Fruit fly (Drosophila melanogaster) whole organism, adult: Measurements from ENCODE around the gene Spn.
A peak's percentile ranks its signal among the peaks of the same experiment; 100 is the strongest.

ENCODE experiments used
- CG11617 ChIP-seq: fragments of 200-800 bp; sonication (Bioruptor generic); optimal IDR thresholded peaks from 2 replicates; lab custom pipeline; 2017; ENCODE audit warnings: mild to moderate bottlenecking, missing biosample characterization, missing genetic modification reagents, missing genetic modification characterization
- CG12768 ChIP-seq: fragments of 200-800 bp; sonication (Bioruptor generic); optimal IDR thresholded peaks from 2 replicates; lab custom pipeline; 2017; ENCODE audit warnings: missing biosample characterization, missing genetic modification characterization, mild to moderate bottlenecking, moderate library complexity, missing genetic modification reagents
- CG14711 ChIP-seq: fragments of 200-800 bp; sonication (Bioruptor generic); optimal IDR thresholded peaks from 2 replicates; lab custom pipeline; 2018; ENCODE audit warnings: missing biosample characterization, mild to moderate bottlenecking, missing genetic modification characterization, moderate library complexity
- CG1620 ChIP-seq: fragments of 200-800 bp; sonication (Bioruptor generic); optimal IDR thresholded peaks from 2 replicates; lab custom pipeline; 2016; ENCODE audit warnings: missing biosample characterization, missing genetic modification characterization
- CG33017 ChIP-seq: fragments of 200-800 bp; sonication (Bioruptor generic); optimal IDR thresholded peaks from 2 replicates; lab custom pipeline; 2018; ENCODE audit warnings: missing biosample characterization, mild to moderate bottlenecking, missing genetic modification characterization, moderate library complexity
- CG5204 ChIP-seq: fragments of 200-800 bp; sonication (Bioruptor generic); optimal IDR thresholded peaks from 2 replicates; lab custom pipeline; 2016; ENCODE audit warnings: missing biosample characterization, missing genetic modification characterization
- CG7045 ChIP-seq: fragments of 200-800 bp; sonication (Bioruptor generic); optimal IDR thresholded peaks from 2 replicates; lab custom pipeline; 2017; ENCODE audit warnings: missing biosample characterization, mild to moderate bottlenecking, missing genetic modification characterization
- CG7101 ChIP-seq: fragments of 200-800 bp; sonication (Bioruptor generic); optimal IDR thresholded peaks from 2 replicates; lab custom pipeline; 2018; ENCODE audit warnings: missing biosample characterization, mild to moderate bottlenecking, missing genetic modification characterization, moderate library complexity
- Clk ChIP-seq: fragments of 200-800 bp; sonication (Bioruptor generic); optimal IDR thresholded peaks from 2 replicates; lab custom pipeline; 2017; ENCODE audit warnings: missing biosample characterization, missing genetic modification characterization
- Crg-1 ChIP-seq: fragments of 200-800 bp; sonication (Bioruptor generic); optimal IDR thresholded peaks from 2 replicates; lab custom pipeline; 2016; ENCODE audit warnings: missing biosample characterization, missing genetic modification characterization
- Hr96 ChIP-seq: fragments of 200-800 bp; sonication (Bioruptor generic); optimal IDR thresholded peaks from 2 replicates; lab custom pipeline; 2016; ENCODE audit warnings: missing biosample characterization, missing genetic modification characterization
- Mnt ChIP-seq: fragments of 200-800 bp; sonication (Bioruptor generic); optimal IDR thresholded peaks from 2 replicates; lab custom pipeline; 2016; ENCODE audit warnings: missing biosample characterization, mild to moderate bottlenecking, missing genetic modification characterization
- bab1 ChIP-seq: fragments of 200-800 bp; sonication (Bioruptor generic); optimal IDR thresholded peaks from 3 replicates; lab custom pipeline; 2019; ENCODE audit warnings: missing biosample characterization, mild to moderate bottlenecking, missing genetic modification characterization, moderate library complexity
- cic ChIP-seq: fragments of 200-800 bp; sonication (Bioruptor generic); optimal IDR thresholded peaks from 2 replicates; lab custom pipeline; 2017; ENCODE audit warnings: missing biosample characterization, mild to moderate bottlenecking, missing genetic modification characterization, moderate library complexity
- cnc ChIP-seq, 2 experiments: fragments of >200 bp; optimal IDR thresholded peaks; 2 replicates each; lab custom pipeline; 2017
- kay ChIP-seq: fragments of 200-800 bp; sonication (Bioruptor generic); peaks from one replicate; lab custom pipeline; 2016; ENCODE audit warnings: missing biosample characterization, missing genetic modification characterization, borderline replicate concordance
- ovo ChIP-seq: fragments of 200-800 bp; sonication (Bioruptor generic); optimal IDR thresholded peaks from 2 replicates; lab custom pipeline; 2016; ENCODE audit warnings: missing biosample characterization, missing genetic modification characterization
- pad ChIP-seq: fragments of 200-800 bp; sonication (Bioruptor generic); optimal IDR thresholded peaks from 3 replicates; lab custom pipeline; 2017; ENCODE audit warnings: missing biosample characterization, missing genetic modification characterization, mild to moderate bottlenecking, moderate library complexity, missing genetic modification reagents
- tj ChIP-seq: fragments of 200-800 bp; sonication (Bioruptor generic); optimal IDR thresholded peaks from 3 replicates; lab custom pipeline; 2017; ENCODE audit warnings: missing biosample characterization, mild to moderate bottlenecking, missing genetic modification characterization, moderate library complexity
- toe ChIP-seq: fragments of 200-800 bp; sonication (Bioruptor generic); optimal IDR thresholded peaks from 2 replicates; lab custom pipeline; 2016; ENCODE audit warnings: missing biosample characterization, missing genetic modification characterization

Gene Spn

DNA sequence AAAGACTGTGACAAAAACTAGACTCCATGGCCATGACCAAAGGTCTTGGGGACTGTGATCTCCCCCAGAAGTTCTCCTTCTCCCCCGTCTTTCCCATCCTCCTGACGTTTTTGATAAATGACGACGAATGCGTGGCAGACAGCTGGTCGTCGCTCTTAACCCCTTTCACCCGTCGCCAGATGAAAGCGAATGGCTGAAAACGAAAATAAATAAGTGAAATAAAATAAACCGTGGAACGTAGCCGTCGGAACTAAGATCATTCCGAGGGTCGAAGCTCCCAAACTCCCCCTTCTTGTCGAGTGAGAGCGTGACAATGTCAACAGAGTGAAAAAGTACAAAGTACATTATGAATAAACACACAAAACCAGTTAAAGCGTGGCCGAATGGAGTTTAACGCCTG lies 8.2 kb downstream of the Spn start:
- TF ChIP-seq cnc (optimal IDR thresholded peaks at IDR 0.05; lab: Kevin White, UChicago) (no peak), toe (GFP tag; lab: Kevin White, UChicago) (no peak), CG1620 (GFP tag; lab: Kevin White, UChicago) (no peak), Mnt (GFP tag; lab: Kevin White, UChicago) (no peak), CG5204 (GFP tag; lab: Kevin White, UChicago) (no peak), CG33017 (tag; lab: Kevin White, UChicago) (no peak), ovo (GFP tag; lab: Kevin White, UChicago) (no peak), bab1 (GFP tag; lab: Kevin White, UChicago) (no peak), Hr96 (GFP tag; lab: Kevin White, UChicago) (no peak), CG7045 (GFP tag; lab: Kevin White, UChicago) (no peak), pad (GFP tag; lab: Kevin White, UChicago) (no peak), CG7101 (tag; lab: Kevin White, UChicago) (no peak), CG14711 (tag; lab: Kevin White, UChicago) (no peak), Crg-1 (GFP tag; lab: Kevin White, UChicago) (no peak), kay (GFP tag; lab: Kevin White, UChicago) (no peak), tj (no peak)

dm6 chr3L:2545077-2545453 lies 9.0 kb downstream of the Spn start:
- TF ChIP-seq CG5204 (GFP tag; lab: Kevin White, UChicago): no peak

DNA sequence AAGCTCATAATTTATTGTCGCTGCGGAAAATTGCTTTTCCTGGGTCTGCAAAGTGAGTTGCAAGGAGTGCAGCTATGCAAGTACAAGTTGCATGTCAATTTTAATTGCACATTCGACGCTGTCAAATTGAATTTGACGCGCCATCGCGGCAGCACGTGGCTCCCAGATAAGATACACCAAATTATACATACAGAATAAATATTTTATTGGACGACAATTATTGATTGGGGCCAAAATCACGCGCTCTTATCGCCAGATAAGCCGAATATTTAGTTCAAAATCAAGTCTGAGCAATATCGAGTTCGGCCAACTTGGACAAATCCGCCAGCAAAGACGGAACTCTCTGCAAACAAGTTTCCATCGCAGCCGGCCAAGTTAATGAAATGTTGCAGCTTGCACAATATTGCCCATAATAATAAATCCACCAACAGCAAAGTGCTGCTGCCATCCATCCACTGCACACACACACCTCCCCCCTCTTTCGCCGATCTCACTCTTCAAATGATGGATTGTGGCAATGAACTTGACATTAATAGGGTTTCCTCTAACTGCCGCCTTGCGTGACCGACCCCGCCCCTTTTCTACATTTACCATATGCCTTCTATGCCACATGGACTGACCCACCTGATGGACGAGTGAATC lies 9.5 kb downstream of the Spn start:
- TF ChIP-seq Mnt (GFP tag; lab: Kevin White, UChicago): no peak
- TF ChIP-seq ovo (GFP tag; lab: Kevin White, UChicago): no peak
- TF ChIP-seq CG7101 (tag; lab: Kevin White, UChicago): no peak
- no peak for TF ChIP-seq CG14711 (tag; lab: Kevin White, UChicago)
- no peak for TF ChIP-seq CG7045 (GFP tag; lab: Kevin White, UChicago)
- no peak for TF ChIP-seq CG33017 (tag; lab: Kevin White, UChicago)
- no peak for TF ChIP-seq CG12768
- no peak for TF ChIP-seq toe (GFP tag; lab: Kevin White, UChicago)
- TF ChIP-seq CG5204 (GFP tag; lab: Kevin White, UChicago): no peak
- TF ChIP-seq Clk (GFP tag; lab: Kevin White, UChicago): no peak
- no peak for TF ChIP-seq kay (GFP tag; lab: Kevin White, UChicago)
- no peak for TF ChIP-seq bab1 (GFP tag; lab: Kevin White, UChicago)
- no peak for TF ChIP-seq Hr96 (GFP tag; lab: Kevin White, UChicago)
- no peak for TF ChIP-seq CG11617 (GFP tag; lab: Kevin White, UChicago)
- TF ChIP-seq CG1620 (GFP tag; lab: Kevin White, UChicago): no peak
- TF ChIP-seq tj: no peak

DNA sequence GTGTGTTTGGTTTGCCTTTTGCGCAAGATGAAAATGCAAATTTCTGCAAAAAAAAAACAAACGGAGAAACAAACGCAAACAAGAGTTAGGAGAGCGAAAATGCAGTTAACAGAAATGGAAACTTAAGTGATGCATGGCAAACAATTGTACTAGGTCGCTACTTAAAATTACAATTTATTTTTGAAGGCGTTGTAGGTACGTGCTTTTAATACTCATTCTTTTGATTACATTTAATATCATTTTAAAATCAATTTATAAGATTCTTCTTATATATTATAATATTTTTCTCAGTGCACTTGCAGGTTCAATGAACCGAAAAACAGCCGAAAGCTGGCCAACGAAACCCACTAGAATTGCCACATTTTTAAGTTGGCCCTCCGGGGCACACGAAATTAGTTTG lies 12.7 kb downstream of the Spn start:
- TF ChIP-seq CG14711 (tag; lab: Kevin White, UChicago): no peak
- TF ChIP-seq tj: no peak
- TF ChIP-seq CG7101 (tag; lab: Kevin White, UChicago): no peak
- TF ChIP-seq toe (GFP tag; lab: Kevin White, UChicago): no peak
- no peak for TF ChIP-seq CG5204 (GFP tag; lab: Kevin White, UChicago)
- no peak for TF ChIP-seq CG11617 (GFP tag; lab: Kevin White, UChicago)
- TF ChIP-seq pad (GFP tag; lab: Kevin White, UChicago): no peak
- no peak for TF ChIP-seq cnc (optimal IDR thresholded peaks at IDR 0.05; lab: Kevin White, UChicago)
- TF ChIP-seq CG33017 (tag; lab: Kevin White, UChicago): no peak
- TF ChIP-seq ovo (GFP tag; lab: Kevin White, UChicago): no peak
- no peak for TF ChIP-seq CG7045 (GFP tag; lab: Kevin White, UChicago)
- no peak for TF ChIP-seq CG1620 (GFP tag; lab: Kevin White, UChicago)
- no peak for TF ChIP-seq Clk (GFP tag; lab: Kevin White, UChicago)
- no peak for TF ChIP-seq Mnt (GFP tag; lab: Kevin White, UChicago)
- no peak for TF ChIP-seq cic (GFP tag; lab: Kevin White, UChicago)
- TF ChIP-seq CG12768: no peak
- no peak for TF ChIP-seq bab1 (GFP tag; lab: Kevin White, UChicago)
- TF ChIP-seq kay (GFP tag; lab: Kevin White, UChicago): no peak

DNA sequence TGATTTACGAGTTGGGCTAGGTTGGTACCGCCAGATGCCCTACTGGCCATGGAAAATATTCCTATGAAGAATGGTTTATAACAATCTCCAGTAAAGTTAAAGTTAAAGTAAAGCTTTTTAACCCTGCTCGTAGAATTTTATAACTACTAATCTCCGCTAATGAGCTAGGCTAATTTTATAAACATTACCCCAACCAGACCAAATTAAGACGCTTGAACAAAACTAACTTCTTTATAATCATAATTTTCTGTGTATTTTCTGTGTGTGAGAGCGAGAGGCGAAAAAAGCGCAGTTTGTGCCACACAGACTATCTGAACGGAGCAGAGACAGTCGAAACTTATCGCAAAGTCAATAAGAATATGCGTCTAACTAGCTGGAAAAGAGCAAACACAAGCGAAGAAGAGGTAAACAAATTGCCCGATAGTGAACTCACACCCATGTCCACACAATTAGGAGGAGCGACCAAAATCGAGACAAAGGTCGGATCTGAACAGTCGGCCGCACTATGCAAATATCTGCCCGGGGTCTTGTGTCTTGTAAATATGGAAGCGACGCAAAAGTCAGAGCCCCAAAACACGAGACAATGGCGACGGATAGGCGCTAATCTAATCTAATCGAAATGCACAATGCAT lies 17.0 kb downstream of the Spn start:
- TF ChIP-seq pad (GFP tag; lab: Kevin White, UChicago) (peak; percentile 48), CG14711 (tag; lab: Kevin White, UChicago) (peak; percentile 42), toe (GFP tag; lab: Kevin White, UChicago) (peak; percentile 43), bab1 (GFP tag; lab: Kevin White, UChicago) (no peak), Hr96 (GFP tag; lab: Kevin White, UChicago) (peak; percentile 50), CG33017 (tag; lab: Kevin White, UChicago) (peak; percentile 75), kay (GFP tag; lab: Kevin White, UChicago) (peak; percentile 67), cnc (optimal IDR thresholded peaks at IDR 0.05; lab: Kevin White, UChicago) (no peak), CG11617 (GFP tag; lab: Kevin White, UChicago) (peak; percentile 76), cic (GFP tag; lab: Kevin White, UChicago) (peak; percentile 91), Mnt (GFP tag; lab: Kevin White, UChicago) (peak; percentile 60), Crg-1 (GFP tag; lab: Kevin White, UChicago) (peak; percentile 82), ovo (GFP tag; lab: Kevin White, UChicago) (peak; percentile 62), CG7045 (GFP tag; lab: Kevin White, UChicago) (peak; percentile 60), CG12768 (peak; percentile 85), CG5204 (GFP tag; lab: Kevin White, UChicago) (peak; percentile 63), Clk (GFP tag; lab: Kevin White, UChicago) (no peak), tj (peak; percentile 4), CG7101 (tag; lab: Kevin White, UChicago) (peak; percentile 71), CG1620 (GFP tag; lab: Kevin White, UChicago) (peak; percentile 52)
